Worm (Caenorhabditis elegans) whole organism, midembryonic: Measurements from ENCODE around the gene F35H12.6.

Source experiments
- T22C8.4 ChIP-seq: fragments of 200-800 bp; sonication (Bioruptor generic); IDR thresholded peaks from 2 replicates; pipeline ENCODE4 v1.3.6; 2022; ENCODE audit warnings: missing genetic modification characterization, missing compliant biosample characterization
- cog-1 ChIP-seq: sonication (generic microtip); optimal IDR thresholded peaks from 2 replicates; lab custom pipeline; 2016; ENCODE audit warnings: missing genetic modification characterization, missing compliant biosample characterization
- flt-1 ChIP-seq: fragments of 200-800 bp; sonication (Bioruptor generic); IDR thresholded peaks from 2 replicates; pipeline ENCODE4 v1.3.6; 2022; ENCODE audit warnings: missing genetic modification characterization, missing compliant biosample characterization
- klf-2 ChIP-seq: fragments of 200-800 bp; sonication (Bioruptor generic); conservative IDR thresholded peaks from 2 replicates; pipeline ENCODE4 v1.3.6; 2022; ENCODE audit warnings: missing genetic modification reagents, missing genetic modification characterization, missing compliant biosample characterization
- med-1 ChIP-seq: sonication (generic microtip); optimal IDR thresholded peaks from 2 replicates; lab custom pipeline; 2017; ENCODE audit warnings: missing genetic modification characterization, mild to moderate bottlenecking, missing compliant biosample characterization, antibody characterized with exemption, missing genetic modification reagents; ENCODE audit not compliant: insufficient read depth
- ref-1 ChIP-seq: fragments of 200-800 bp; sonication (Bioruptor generic); conservative IDR thresholded peaks from 2 replicates; pipeline ENCODE4 v1.3.6; 2022; ENCODE audit warnings: missing genetic modification reagents, missing genetic modification characterization, missing compliant biosample characterization
- tab-1 ChIP-seq: fragments of 200-800 bp; sonication (Bioruptor generic); IDR thresholded peaks from 2 replicates; pipeline ENCODE4 v1.3.6; 2022; ENCODE audit warnings: missing genetic modification characterization, missing compliant biosample characterization
- ztf-23 ChIP-seq: fragments of 200-800 bp; sonication (Bioruptor generic); IDR thresholded peaks from 2 replicates; pipeline ENCODE4 v1.3.6; 2022; ENCODE audit warnings: missing genetic modification reagents, missing genetic modification characterization, missing compliant biosample characterization
- ztf-29 ChIP-seq: fragments of 200-800 bp; sonication (Bioruptor generic); IDR thresholded peaks from 2 replicates; pipeline ENCODE4 v1.3.6; 2022; ENCODE audit warnings: missing genetic modification reagents, missing genetic modification characterization, missing compliant biosample characterization

ce11 chrX:963171-963570 is 50.1 kb downstream of the F35H12.6 start, which contains the start of gene ncs-1:
- TF ChIP-seq cog-1 (tag; lab: Kevin White, UChicago) (no peak), ref-1 (no peak), T22C8.4 (GFP tag; lab: Robert Waterston, UW) (no peak), med-1 (GFP tag; lab: Kevin White, UChicago) (no peak), flt-1 (GFP tag; lab: Robert Waterston, UW) (no peak), ztf-29 (no peak), ztf-23 (no peak), klf-2 (GFP tag; lab: Robert Waterston, UW) (no peak), tab-1 (no peak)
